Worm (Caenorhabditis elegans): ENCODE data around the gene F17C11.12.

DNA sequence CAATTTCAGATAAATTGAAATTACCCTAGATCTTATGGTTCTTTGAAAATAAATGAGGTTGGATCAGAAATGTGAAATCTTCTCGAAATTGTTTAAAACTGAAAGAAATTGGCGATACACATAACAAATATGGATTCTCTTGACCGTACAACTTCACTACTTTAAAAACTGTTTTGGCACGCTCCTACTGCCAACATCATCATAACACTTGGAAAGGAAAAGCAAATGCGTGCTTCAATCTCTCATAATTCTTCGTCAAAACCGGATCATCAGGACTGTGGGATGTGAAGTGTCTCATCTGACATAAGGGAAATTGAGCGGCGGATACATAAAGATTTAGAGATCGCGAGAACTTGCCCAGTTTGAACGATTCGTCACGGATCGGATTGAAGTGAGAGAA is 38.6 kb downstream of the F17C11.12 start, which contains the start of gene F32D8.7:
- no peak for TF ChIP-seq spr-3 (GFP tag; optimal IDR thresholded peaks at IDR 0.05)
- no peak for TF ChIP-seq rbr-2 (tag; optimal IDR thresholded peaks at IDR 0.05)
- no peak for TF ChIP-seq nhr-76 (tag; optimal IDR thresholded peaks at IDR 0.05)
- TF ChIP-seq nhr-77 (tag; optimal IDR thresholded peaks at IDR 0.05) = no peak
- no peak for TF ChIP-seq hmg-1.1 (GFP tag; IDR thresholded peaks at IDR 0.05)
- TF ChIP-seq nhr-11 (tag; optimal IDR thresholded peaks at IDR 0.05) = no peak

Measured in whole organism, L4 larva.